Fruit fly (Drosophila melanogaster) whole organism, prepupa: ENCODE measurements around the gene CG43131.

Source experiments
- Blimp-1 ChIP-seq: fragments of 200-800 bp; sonication (Bioruptor generic); optimal IDR thresholded peaks from 3 replicates; lab custom pipeline; 2017; ENCODE audit warnings: missing biosample characterization, missing genetic modification characterization, mild to moderate bottlenecking, moderate library complexity, missing genetic modification reagents
- CG10669 ChIP-seq: fragments of 200-800 bp; sonication (Bioruptor generic); optimal IDR thresholded peaks from 3 replicates; lab custom pipeline; 2018; ENCODE audit warnings: missing biosample characterization, mild to moderate bottlenecking, missing genetic modification characterization, moderate library complexity
- CG11902 ChIP-seq: fragments of 200-800 bp; sonication (Bioruptor generic); optimal IDR thresholded peaks from 3 replicates; lab custom pipeline; 2016; ENCODE audit warnings: missing biosample characterization, missing genetic modification characterization
- CG16779 ChIP-seq: fragments of 200-800 bp; sonication (Bioruptor generic); optimal IDR thresholded peaks from 3 replicates; lab custom pipeline; 2017; ENCODE audit warnings: missing biosample characterization, mild to moderate bottlenecking, missing genetic modification characterization
- CG3032 ChIP-seq: fragments of 200-800 bp; optimal IDR thresholded peaks from 2 replicates; lab custom pipeline; 2019; ENCODE audit warnings: missing biosample characterization, mild to moderate bottlenecking, missing genetic modification characterization, moderate library complexity
- CG31627 ChIP-seq: fragments of 200-800 bp; sonication (Bioruptor generic); optimal IDR thresholded peaks from 3 replicates; lab custom pipeline; 2016; ENCODE audit warnings: missing biosample characterization, missing genetic modification characterization
- CG32006 ChIP-seq: fragments of 200-800 bp; sonication (Bioruptor generic); optimal IDR thresholded peaks from 3 replicates; lab custom pipeline; 2017; ENCODE audit warnings: missing biosample characterization, mild to moderate bottlenecking, missing genetic modification characterization
- CG3919 ChIP-seq: fragments of 200-800 bp; sonication (Bioruptor generic); optimal IDR thresholded peaks from 3 replicates; lab custom pipeline; 2016; ENCODE audit warnings: missing biosample characterization, missing genetic modification characterization
- CG6276 ChIP-seq: fragments of 200-800 bp; sonication (Bioruptor generic); optimal IDR thresholded peaks from 2 replicates; lab custom pipeline; 2017; ENCODE audit warnings: missing biosample characterization, mild to moderate bottlenecking, missing genetic modification characterization
- CG6808 ChIP-seq: fragments of 200-800 bp; sonication (Bioruptor generic); optimal IDR thresholded peaks from 3 replicates; lab custom pipeline; 2017; ENCODE audit warnings: missing biosample characterization, missing genetic modification characterization, mild to moderate bottlenecking, moderate library complexity, missing genetic modification reagents
- CG6854 ChIP-seq: fragments of 200-800 bp; sonication (Bioruptor generic); optimal IDR thresholded peaks from 2 replicates; lab custom pipeline; 2017; ENCODE audit warnings: missing biosample characterization, mild to moderate bottlenecking, missing genetic modification characterization
- CG8319 ChIP-seq: fragments of 200-800 bp; sonication (Bioruptor generic); optimal IDR thresholded peaks from 3 replicates; lab custom pipeline; 2016; ENCODE audit warnings: missing biosample characterization, missing genetic modification characterization
- CG9139 ChIP-seq: fragments of 200-800 bp; sonication (Bioruptor generic); optimal IDR thresholded peaks from 3 replicates; lab custom pipeline; 2017; ENCODE audit warnings: missing biosample characterization, mild to moderate bottlenecking, missing genetic modification characterization
- Eip75B ChIP-seq: fragments of 200-800 bp; sonication (Bioruptor generic); optimal IDR thresholded peaks from 3 replicates; lab custom pipeline; 2016; ENCODE audit warnings: missing biosample characterization, missing genetic modification characterization
- Ets21C ChIP-seq: fragments of 200-800 bp; sonication (Bioruptor generic); optimal IDR thresholded peaks from 3 replicates; lab custom pipeline; 2016; ENCODE audit warnings: missing biosample characterization, missing genetic modification characterization
- Gug ChIP-seq: fragments of 200-800 bp; sonication (Bioruptor generic); IDR thresholded peaks from 2 replicates; pipeline ENCODE4 v1.3.6; 2022; ENCODE audit warnings: missing biosample characterization, missing genetic modification characterization
- Hr38 ChIP-seq: sonication (Bioruptor generic); optimal IDR thresholded peaks from 2 replicates; lab custom pipeline; 2016; ENCODE audit warnings: missing biosample characterization, missing genetic modification characterization
- Met ChIP-seq: fragments of 200-800 bp; sonication (Bioruptor generic); optimal IDR thresholded peaks from 3 replicates; lab custom pipeline; 2016; ENCODE audit warnings: missing biosample characterization, missing genetic modification characterization
- Smox ChIP-seq: fragments of 200-800 bp; sonication (Bioruptor generic); optimal IDR thresholded peaks from 3 replicates; lab custom pipeline; 2016; ENCODE audit warnings: missing biosample characterization, missing genetic modification characterization
- Sox14 ChIP-seq: fragments of 200-800 bp; sonication (Bioruptor generic); optimal IDR thresholded peaks from 3 replicates; lab custom pipeline; 2016; ENCODE audit warnings: missing biosample characterization, missing genetic modification characterization
- achi ChIP-seq: fragments of 200-800 bp; sonication (Bioruptor generic); optimal IDR thresholded peaks from 3 replicates; lab custom pipeline; 2016; ENCODE audit warnings: missing biosample characterization, missing genetic modification characterization
- acj6 ChIP-seq: fragments of 200-800 bp; sonication (Bioruptor generic); optimal IDR thresholded peaks from 3 replicates; lab custom pipeline; 2016; ENCODE audit warnings: missing biosample characterization, missing genetic modification characterization
- cyc ChIP-seq: fragments of 200-800 bp; sonication (Bioruptor generic); optimal IDR thresholded peaks from 3 replicates; lab custom pipeline; 2016; ENCODE audit warnings: missing biosample characterization, missing genetic modification characterization
- dac ChIP-seq: fragments of 200-800 bp; sonication (Bioruptor generic); optimal IDR thresholded peaks from 2 replicates; lab custom pipeline; 2017; ENCODE audit warnings: missing biosample characterization, mild to moderate bottlenecking, missing genetic modification characterization
- dsx ChIP-seq: fragments of 200-800 bp; optimal IDR thresholded peaks from 3 replicates; lab custom pipeline; 2019; ENCODE audit warnings: missing biosample characterization, mild to moderate bottlenecking, missing genetic modification characterization, moderate library complexity; ENCODE audit not compliant: poor library complexity, severe bottlenecking
- fd59A ChIP-seq: fragments of 200-800 bp; sonication (Bioruptor generic); optimal IDR thresholded peaks from 2 replicates; lab custom pipeline; 2017; ENCODE audit warnings: missing biosample characterization, mild to moderate bottlenecking, missing genetic modification characterization, missing genetic modification reagents
- fkh ChIP-seq: fragments of 200-800 bp; sonication (Bioruptor generic); optimal IDR thresholded peaks from 3 replicates; lab custom pipeline; 2017; ENCODE audit warnings: missing biosample characterization, mild to moderate bottlenecking, missing genetic modification characterization, moderate library complexity
- lz ChIP-seq: fragments of 200-800 bp; sonication (Bioruptor generic); optimal IDR thresholded peaks from 3 replicates; lab custom pipeline; 2016; ENCODE audit warnings: missing biosample characterization, missing genetic modification characterization
- net ChIP-seq: fragments of 200-800 bp; sonication (Bioruptor generic); optimal IDR thresholded peaks from 3 replicates; lab custom pipeline; 2016; ENCODE audit warnings: missing biosample characterization, missing genetic modification characterization
- pdm3 ChIP-seq: fragments of 200-800 bp; sonication (Bioruptor generic); optimal IDR thresholded peaks from 3 replicates; lab custom pipeline; 2016; ENCODE audit warnings: missing biosample characterization, missing genetic modification characterization
- salr ChIP-seq, 2 experiments: fragments of 200-800 bp; sonication (Bioruptor generic); optimal IDR thresholded peaks; 3 replicates each; lab custom pipeline; 2016 to 2018; ENCODE audit warnings: missing biosample characterization in 2 of 2, missing genetic modification characterization in 2 of 2, mild to moderate bottlenecking in 1 of 2
- ss ChIP-seq, 2 experiments: fragments of 200-800 bp; sonication (Bioruptor generic); optimal IDR thresholded peaks; 2 replicates in 1 of 2; 3 replicates in 1 of 2; lab custom pipeline; 2017 to 2018; ENCODE audit warnings: mild to moderate bottlenecking in 2 of 2, missing biosample characterization in 2 of 2, missing genetic modification characterization in 2 of 2, moderate library complexity in 1 of 2
- vri ChIP-seq: fragments of 200-800 bp; sonication (Bioruptor generic); optimal IDR thresholded peaks from 3 replicates; lab custom pipeline; 2016; ENCODE audit warnings: missing biosample characterization, mild to moderate bottlenecking, missing genetic modification characterization

CG43131 gene

dm6 chr3R:5118185-5118584 is 9.2 kb upstream of the CG43131 start (continued):
- TF ChIP-seq CG32006 (GFP tag; lab: Kevin White, UChicago), result peak; percentile 25
- TF ChIP-seq Blimp-1 (GFP tag; lab: Kevin White, UChicago), result no peak
- peak; percentile 49 for TF ChIP-seq Smox (GFP tag; lab: Kevin White, UChicago)
- TF ChIP-seq Gug (GFP tag; lab: Robert Waterston, UW), result no peak
- TF ChIP-seq CG8319 (GFP tag; lab: Kevin White, UChicago), result no peak
- TF ChIP-seq achi (GFP tag; lab: Kevin White, UChicago), result peak; percentile 38
- TF ChIP-seq Sox14 (GFP tag; lab: Kevin White, UChicago), result peak; percentile 48
- TF ChIP-seq lz (GFP tag; lab: Kevin White, UChicago), result peak; percentile 28
- peak; percentile 24 for TF ChIP-seq CG6808 (GFP tag; lab: Kevin White, UChicago)
- no peak for TF ChIP-seq CG6276
- no peak for TF ChIP-seq Hr38 (GFP tag; lab: Kevin White, UChicago)
- no peak for TF ChIP-seq CG6854 (GFP tag; lab: Kevin White, UChicago)
- TF ChIP-seq net (GFP tag; lab: Kevin White, UChicago), result peak; percentile 19
- no peak for TF ChIP-seq CG11902 (GFP tag; lab: Kevin White, UChicago)
- TF ChIP-seq cyc (GFP tag; lab: Kevin White, UChicago), result peak; percentile 27
- peak; percentile 55 for TF ChIP-seq pdm3
- no peak for TF ChIP-seq fkh (GFP tag; lab: Kevin White, UChicago)
- TF ChIP-seq CG16779, result no peak

- peak; percentile 2 for TF ChIP-seq dsx (GFP tag; lab: Kevin White, UChicago)
- TF ChIP-seq acj6 (GFP tag; lab: Kevin White, UChicago), result no peak
- TF ChIP-seq fkh (GFP tag; lab: Kevin White, UChicago), result peak; percentile 49
These were observed 7.4 kb upstream of the CG43131 start for dm6 chr3R:5116425-5116824.

dm6 chr3R:5115448-5115847 is 6.5 kb upstream of the CG43131 start:
- TF ChIP-seq CG9139 (GFP tag; lab: Kevin White, UChicago) (no peak), CG10669 (GFP tag; lab: Kevin White, UChicago) (no peak), cyc (GFP tag; lab: Kevin White, UChicago) (no peak), CG6808 (GFP tag; lab: Kevin White, UChicago) (no peak), ss (GFP tag; optimal IDR thresholded peaks at IDR 0.05; lab: Kevin White, UChicago) (peak in 1 of 2 experiments; percentile 66)

dm6 chr3R:5114147-5114546 is 5.2 kb upstream of the CG43131 start:
- no peak for TF ChIP-seq CG6276
- no peak for TF ChIP-seq net (GFP tag; lab: Kevin White, UChicago)
- TF ChIP-seq Blimp-1 (GFP tag; lab: Kevin White, UChicago), result no peak
- no peak for TF ChIP-seq Met (GFP tag; lab: Kevin White, UChicago)
- TF ChIP-seq CG6854 (GFP tag; lab: Kevin White, UChicago), result no peak
- no peak for TF ChIP-seq salr (GFP tag; optimal IDR thresholded peaks at IDR 0.05; lab: Kevin White, UChicago)
- TF ChIP-seq dac (GFP tag; lab: Kevin White, UChicago), result no peak
- TF ChIP-seq CG16779, result no peak
- TF ChIP-seq Ets21C (GFP tag; lab: Kevin White, UChicago), result no peak
- no peak for TF ChIP-seq CG9139 (GFP tag; lab: Kevin White, UChicago)
- no peak for TF ChIP-seq CG3032 (tag; lab: Kevin White, UChicago)
- TF ChIP-seq vri (GFP tag; lab: Kevin White, UChicago), result no peak
- no peak for TF ChIP-seq fd59A (GFP tag; lab: Kevin White, UChicago)
- no peak for TF ChIP-seq CG3919 (GFP tag; lab: Kevin White, UChicago)
- TF ChIP-seq CG31627 (GFP tag; lab: Kevin White, UChicago), result no peak
- TF ChIP-seq Gug (GFP tag; lab: Robert Waterston, UW), result no peak
- no peak for TF ChIP-seq Eip75B (GFP tag; lab: Kevin White, UChicago)
- no peak for TF ChIP-seq dsx (GFP tag; lab: Kevin White, UChicago)
